Fruit fly (Drosophila melanogaster) whole organism, wandering third instar larva: ENCODE measurements around the gene CG18223.
A peak's percentile ranks its signal among the peaks of the same experiment; 100 is the strongest.

Source experiments
- Abd-B ChIP-seq: fragments of >200 bp; optimal IDR thresholded peaks from 2 replicates; lab custom pipeline; 2017; ENCODE audit warnings: missing biosample characterization, missing genetic modification characterization
- CG32264 ChIP-seq: fragments of 200-800 bp; sonication (Bioruptor generic); optimal IDR thresholded peaks from 2 replicates; lab custom pipeline; 2016; ENCODE audit warnings: missing biosample characterization, missing genetic modification characterization
- CG9705 ChIP-seq: fragments of 200-800 bp; sonication (Bioruptor generic); optimal IDR thresholded peaks from 2 replicates; lab custom pipeline; 2018; ENCODE audit warnings: missing biosample characterization, mild to moderate bottlenecking, missing genetic modification characterization
- CrebA ChIP-seq: fragments of 200-800 bp; sonication (Bioruptor generic); optimal IDR thresholded peaks from 2 replicates; lab custom pipeline; 2016; ENCODE audit warnings: missing biosample characterization, mild to moderate bottlenecking, missing genetic modification characterization, borderline replicate concordance
- GATAd ChIP-seq: sonication (Bioruptor generic); optimal IDR thresholded peaks from 2 replicates; lab custom pipeline; 2016; ENCODE audit warnings: missing biosample characterization, missing genetic modification characterization
- HLH106 ChIP-seq: fragments of 200-800 bp; optimal IDR thresholded peaks from 3 replicates; lab custom pipeline; 2019; ENCODE audit warnings: missing biosample characterization, mild to moderate bottlenecking, missing genetic modification characterization, moderate library complexity
- Hnf4 ChIP-seq: fragments of 200-800 bp; sonication (Bioruptor generic); optimal IDR thresholded peaks from 2 replicates; lab custom pipeline; 2016; ENCODE audit warnings: missing biosample characterization, mild to moderate bottlenecking, missing genetic modification characterization
- Hr78 ChIP-seq: fragments of >200 bp; optimal IDR thresholded peaks from 2 replicates; lab custom pipeline; 2017; ENCODE audit warnings: missing biosample characterization, missing genetic modification characterization
- Hr83 ChIP-seq: fragments of 200-300 bp; sonication (Bioruptor generic); optimal IDR thresholded peaks from 2 replicates; lab custom pipeline; 2016; ENCODE audit warnings: missing biosample characterization, mild to moderate bottlenecking, missing genetic modification characterization, moderate library complexity; ENCODE audit not compliant: poor library complexity, severe bottlenecking
- Jra ChIP-seq: sonication (Bioruptor generic); optimal IDR thresholded peaks from 2 replicates; lab custom pipeline; 2016; ENCODE audit warnings: missing biosample characterization, missing genetic modification characterization
- Mio ChIP-seq: sonication (Bioruptor generic); optimal IDR thresholded peaks from 2 replicates; lab custom pipeline; 2016; ENCODE audit warnings: missing biosample characterization, missing genetic modification characterization
- N ChIP-seq: fragments of >200 bp; optimal IDR thresholded peaks from 2 replicates; lab custom pipeline; 2018; ENCODE audit warnings: missing biosample characterization, missing external identifiers, missing genetic modification characterization
- OdsH ChIP-seq: fragments of 200-800 bp; sonication (Bioruptor generic); optimal IDR thresholded peaks from 2 replicates; lab custom pipeline; 2016; ENCODE audit warnings: missing biosample characterization, mild to moderate bottlenecking, missing genetic modification characterization
- Rel ChIP-seq, 2 experiments: fragments of 200-800 bp; sonication (Bioruptor generic) in 1 of 2; optimal IDR thresholded peaks; 2 replicates in 1 of 2; 3 replicates in 1 of 2; lab custom pipeline; 2016 to 2019; ENCODE audit warnings: mild to moderate bottlenecking in 2 of 2, missing biosample characterization in 2 of 2, missing genetic modification characterization in 2 of 2, moderate library complexity in 1 of 2
- Sp1 ChIP-seq: fragments of 200-800 bp; sonication (Bioruptor generic); optimal IDR thresholded peaks from 3 replicates; lab custom pipeline; 2019; ENCODE audit warnings: missing biosample characterization, mild to moderate bottlenecking, missing genetic modification characterization, moderate library complexity
- Vsx2 ChIP-seq: fragments of 200-300, 225-300 bp; sonication (Bioruptor generic); optimal IDR thresholded peaks from 2 replicates; lab custom pipeline; 2018; ENCODE audit warnings: missing biosample characterization, missing genetic modification characterization; ENCODE audit not compliant: partially characterized antibody
- brk ChIP-seq: fragments of 200-800 bp; sonication (Bioruptor generic); optimal IDR thresholded peaks from 2 replicates; lab custom pipeline; 2016; ENCODE audit warnings: missing biosample characterization, mild to moderate bottlenecking, missing genetic modification characterization
- dl ChIP-seq, 2 experiments: fragments of 175-275, 200-275 bp in 1 of 2; fragments of 200-275 bp in 1 of 2; sonication (Bioruptor generic); optimal IDR thresholded peaks; lab custom pipeline; 2018; ENCODE audit warnings: mild to moderate bottlenecking in 2 of 2, missing biosample characterization in 2 of 2, missing genetic modification characterization in 2 of 2, moderate library complexity in 2 of 2; ENCODE audit not compliant: partially characterized antibody in 2 of 2, insufficient read depth in 1 of 2
- dmrt93B ChIP-seq: fragments of 200-800 bp; sonication (Bioruptor generic); optimal IDR thresholded peaks from 2 replicates; lab custom pipeline; 2018; ENCODE audit warnings: missing biosample characterization, mild to moderate bottlenecking, missing genetic modification characterization
- dsf ChIP-seq: sonication (Bioruptor generic); optimal IDR thresholded peaks from 2 replicates; lab custom pipeline; 2016; ENCODE audit warnings: missing biosample characterization, missing genetic modification characterization, borderline replicate concordance
- ey ChIP-seq: fragments of 200-800 bp; sonication (Bioruptor generic); optimal IDR thresholded peaks from 2 replicates; lab custom pipeline; 2016; ENCODE audit warnings: missing biosample characterization, missing genetic modification characterization
- foxo ChIP-seq, 2 experiments: fragments of 200-800 bp; sonication (Bioruptor generic); optimal IDR thresholded peaks; 2 replicates in 1 of 2; 3 replicates in 1 of 2; lab custom pipeline; 2016 to 2017; ENCODE audit warnings: missing biosample characterization in 2 of 2, missing genetic modification characterization in 2 of 2
- h ChIP-seq: fragments of 200-800 bp; sonication (Bioruptor generic); optimal IDR thresholded peaks from 3 replicates; lab custom pipeline; 2016; ENCODE audit warnings: missing biosample characterization, mild to moderate bottlenecking, missing genetic modification characterization
- jim ChIP-seq: fragments of 175-275, 200-325 bp; sonication (Bioruptor generic); optimal IDR thresholded peaks from 2 replicates; lab custom pipeline; 2016; ENCODE audit warnings: missing biosample characterization, mild to moderate bottlenecking, missing genetic modification characterization
- lola ChIP-seq: fragments of >200 bp; optimal IDR thresholded peaks from 2 replicates; lab custom pipeline; 2017; ENCODE audit warnings: missing biosample characterization, missing genetic modification characterization
- pan ChIP-seq: fragments of >200 bp; optimal IDR thresholded peaks from 2 replicates; lab custom pipeline; 2017
- psq ChIP-seq: fragments of 200-800 bp; sonication (Bioruptor generic); optimal IDR thresholded peaks from 3 replicates; lab custom pipeline; 2017; ENCODE audit warnings: missing biosample characterization, mild to moderate bottlenecking, missing genetic modification characterization, moderate library complexity
- rgr ChIP-seq: fragments of 200-800 bp; sonication (Bioruptor generic); optimal IDR thresholded peaks from 3 replicates; lab custom pipeline; 2016; ENCODE audit warnings: missing biosample characterization, mild to moderate bottlenecking, missing genetic modification characterization
- sage ChIP-seq: fragments of 200-800 bp; sonication (Bioruptor generic); optimal IDR thresholded peaks from 2 replicates; lab custom pipeline; 2016; ENCODE audit warnings: missing biosample characterization, mild to moderate bottlenecking, missing genetic modification characterization
- sv ChIP-seq: fragments of 200-800 bp; sonication (Bioruptor generic); optimal IDR thresholded peaks from 3 replicates; lab custom pipeline; 2016; ENCODE audit warnings: missing biosample characterization, missing genetic modification characterization
- tai ChIP-seq: sonication (Bioruptor generic); optimal IDR thresholded peaks from 2 replicates; lab custom pipeline; 2016; ENCODE audit warnings: missing biosample characterization, missing genetic modification characterization
- usp ChIP-seq: fragments of >200 bp; optimal IDR thresholded peaks from 2 replicates; lab custom pipeline; 2017; ENCODE audit warnings: missing biosample characterization, missing genetic modification characterization

CG18223 gene

dm6 chr3L:18872440-18872839 lies 47.7 kb downstream of the CG18223 start, which contains the start of the genes Rad9 and Uggt:
TSS of gene Rad9 (minus strand) at chr3L:18872553.
TSS of gene Uggt (plus strand) at chr3L:18872747.
- TF ChIP-seq dl (GFP tag; optimal IDR thresholded peaks at IDR 0.05; lab: Kevin White, UChicago; ENCODE audit: insufficient read depth in 1 of 2, partially characterized antibody in 2 of 2), result no peak
- TF ChIP-seq psq (GFP tag; lab: Kevin White, UChicago), result peak; percentile 20

dm6 chr3L:18870027-18870426 lies 50.1 kb downstream of the CG18223 start, which contains the start of gene Blos3:
TSS of gene Blos3 (plus strand) at chr3L:18870224.
- TF ChIP-seq Vsx2 (GFP tag; lab: Kevin White, UChicago) (no peak), Abd-B (GFP tag; lab: Kevin White, UChicago) (no peak), HLH106 (peak; percentile 46), psq (GFP tag; lab: Kevin White, UChicago) (peak; percentile 44), Hnf4 (GFP tag; lab: Kevin White, UChicago) (no peak), sv (no peak), Sp1 (no peak), dl (GFP tag; optimal IDR thresholded peaks at IDR 0.05; lab: Kevin White, UChicago; ENCODE audit: insufficient read depth in 1 of 2, partially characterized antibody in 2 of 2) (no peak), Hr78 (GFP tag; lab: Kevin White, UChicago) (no peak), h (peak; percentile 71), tai (GFP tag; lab: Kevin White, UChicago) (no peak), N (GFP tag; lab: Kevin White, UChicago) (no peak), rgr (GFP tag; lab: Kevin White, UChicago) (peak; percentile 55), Hr83 (peak; percentile 54), CrebA (GFP tag; lab: Kevin White, UChicago) (no peak), CG32264 (no peak), Mio (GFP tag; lab: Kevin White, UChicago) (no peak), CG9705 (peak; percentile 52), dsf (GFP tag; lab: Kevin White, UChicago) (no peak), ey (GFP tag; lab: Kevin White, UChicago) (peak; percentile 61), brk (GFP tag; lab: Kevin White, UChicago) (no peak), Rel (GFP tag; optimal IDR thresholded peaks at IDR 0.05; lab: Kevin White, UChicago) (no peak), Rel (tag; optimal IDR thresholded peaks at IDR 0.05; lab: Kevin White, UChicago) (no peak), Jra (GFP tag; lab: Kevin White, UChicago) (peak; percentile 54), sage (GFP tag; lab: Kevin White, UChicago) (no peak), lola (GFP tag; lab: Kevin White, UChicago) (no peak), jim (GFP tag; lab: Kevin White, UChicago) (no peak), pan (lab: Kevin White, UChicago) (no peak), usp (no peak), dmrt93B (GFP tag; lab: Kevin White, UChicago) (no peak), foxo (GFP tag; optimal IDR thresholded peaks at IDR 0.05; lab: Kevin White, UChicago) (peak in 1 of 2 experiments; percentile 83), GATAd (GFP tag; lab: Kevin White, UChicago) (no peak), OdsH (peak; percentile 50)
